Worm (Caenorhabditis elegans): ENCODE results near the gene tin-9.2.

The tin-9.2 gene

DNA sequence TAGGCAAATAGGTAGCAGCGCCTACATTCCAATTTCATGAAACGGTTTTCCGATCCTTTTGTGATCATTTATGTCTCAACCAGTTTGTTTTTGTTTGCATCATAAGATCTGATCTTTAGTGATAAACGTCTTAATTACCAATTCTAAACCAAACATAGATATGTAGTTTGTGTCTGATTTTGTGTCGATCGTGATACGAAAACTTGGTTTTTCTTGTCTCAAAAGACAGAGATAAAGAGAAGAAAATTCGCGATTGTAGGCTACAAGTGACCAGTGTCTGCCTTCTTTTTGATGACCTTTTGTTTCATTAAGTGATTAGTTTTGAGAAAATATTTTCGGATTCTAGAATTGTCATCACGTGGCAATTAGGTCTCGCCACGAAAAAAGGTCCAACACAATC is 18.6 kb upstream of the tin-9.2 start:
- TF ChIP-seq nhr-23 (tag; optimal IDR thresholded peaks at IDR 0.05) = no peak
- TF ChIP-seq nhr-21 (tag; optimal IDR thresholded peaks at IDR 0.05) = peak; percentile 55
- TF ChIP-seq nhr-11 (tag; optimal IDR thresholded peaks at IDR 0.05) = peak; percentile 35
- TF ChIP-seq nhr-129 (tag; optimal IDR thresholded peaks at IDR 0.05) = peak; percentile 98
- peak; percentile 36 for TF ChIP-seq sma-3 (GFP tag; optimal IDR thresholded peaks at IDR 0.05)
- TF ChIP-seq peb-1 (tag; optimal IDR thresholded peaks at IDR 0.05) = no peak
- no peak for TF ChIP-seq ceh-16 (tag; optimal IDR thresholded peaks at IDR 0.05)
- TF ChIP-seq nhr-25 (tag; optimal IDR thresholded peaks at IDR 0.05) = peak; percentile 66

- no peak for TF ChIP-seq lin-39 (tag; optimal IDR thresholded peaks at IDR 0.05)
- peak; percentile 19 for TF ChIP-seq nhr-129 (tag; optimal IDR thresholded peaks at IDR 0.05)
- TF ChIP-seq ztf-4 (tag; optimal IDR thresholded peaks at IDR 0.05) = no peak
- TF ChIP-seq crh-2 (tag; optimal IDR thresholded peaks at IDR 0.05) = no peak
- no peak for TF ChIP-seq fos-1 (tag; optimal IDR thresholded peaks at IDR 0.05)
- no peak for TF ChIP-seq ztf-1 (GFP tag; conservative IDR thresholded peaks at IDR 0.05)
Measured at ce11 chrIV:13080861-13081260, 17.9 kb upstream of the tin-9.2 start.

- peak; percentile 10 for TF ChIP-seq sem-4 (tag; optimal IDR thresholded peaks at IDR 0.05)
- TF ChIP-seq nhr-25 (tag; optimal IDR thresholded peaks at IDR 0.05) = peak; percentile 19
- TF ChIP-seq nhr-129 (tag; optimal IDR thresholded peaks at IDR 0.05) = peak; percentile 38
- no peak for TF ChIP-seq lin-13 (GFP tag; optimal IDR thresholded peaks at IDR 0.05)
Measured at ce11 chrIV:13082106-13082505, 16.7 kb upstream of the tin-9.2 start.

ce11 chrIV:13082836-13083763 is 15.7 kb upstream of the tin-9.2 start:
- no peak for TF ChIP-seq egl-27 (tag; optimal IDR thresholded peaks at IDR 0.05)
- TF ChIP-seq nhr-25 (tag; optimal IDR thresholded peaks at IDR 0.05) = peak; percentile 92
- TF ChIP-seq mbf-1 (tag; optimal IDR thresholded peaks at IDR 0.05) = no peak
- peak; percentile 77 for TF ChIP-seq ztf-4 (tag; optimal IDR thresholded peaks at IDR 0.05)
- peak; percentile 17 for TF ChIP-seq F13H6.1 (tag; optimal IDR thresholded peaks at IDR 0.05)
- TF ChIP-seq nhr-77 (tag; optimal IDR thresholded peaks at IDR 0.05) = no peak
- no peak for TF ChIP-seq alr-1 (tag; optimal IDR thresholded peaks at IDR 0.05)
- TF ChIP-seq sma-3 (GFP tag; optimal IDR thresholded peaks at IDR 0.05) = peak; percentile 66
- peak; percentile 22 for TF ChIP-seq ama-1 (optimal IDR thresholded peaks at IDR 0.05)
- peak; percentile 12 for TF ChIP-seq nhr-6 (tag; optimal IDR thresholded peaks at IDR 0.05)

- no peak for TF ChIP-seq elt-3 (tag; optimal IDR thresholded peaks at IDR 0.05)
Measured at ce11 chrIV:13085675-13086074, 13.1 kb upstream of the tin-9.2 start.

DNA sequence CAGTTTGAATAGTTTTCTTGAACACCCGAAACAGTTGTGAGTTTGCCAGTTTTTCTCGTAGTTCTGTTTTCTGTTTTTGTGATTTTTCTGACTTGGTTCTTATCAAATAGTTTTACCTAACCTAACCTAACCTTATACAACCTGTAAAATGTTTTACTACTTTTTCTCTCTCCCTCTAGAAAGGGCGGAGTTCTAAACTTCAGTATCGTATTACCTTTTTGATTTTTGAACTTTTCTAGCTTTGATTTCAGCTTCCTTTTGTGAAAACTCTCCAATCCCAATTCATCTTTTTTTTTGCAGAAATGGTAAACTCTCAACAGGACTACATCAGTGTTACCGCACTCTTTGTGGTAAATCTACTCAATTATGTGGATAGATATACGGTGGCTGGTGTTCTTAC is 12.1 kb upstream of the tin-9.2 start, which contains the start of gene spin-2:
spin-2 (plus strand) TSS at position 301 of the 400 bp plus-strand sequence.
- TF ChIP-seq nhr-21 (tag; optimal IDR thresholded peaks at IDR 0.05) (no peak), nhr-237 (tag; optimal IDR thresholded peaks at IDR 0.05) (no peak), snpc-4 (tag; optimal IDR thresholded peaks at IDR 0.05) (no peak), nhr-129 (tag; optimal IDR thresholded peaks at IDR 0.05) (no peak)

DNA sequence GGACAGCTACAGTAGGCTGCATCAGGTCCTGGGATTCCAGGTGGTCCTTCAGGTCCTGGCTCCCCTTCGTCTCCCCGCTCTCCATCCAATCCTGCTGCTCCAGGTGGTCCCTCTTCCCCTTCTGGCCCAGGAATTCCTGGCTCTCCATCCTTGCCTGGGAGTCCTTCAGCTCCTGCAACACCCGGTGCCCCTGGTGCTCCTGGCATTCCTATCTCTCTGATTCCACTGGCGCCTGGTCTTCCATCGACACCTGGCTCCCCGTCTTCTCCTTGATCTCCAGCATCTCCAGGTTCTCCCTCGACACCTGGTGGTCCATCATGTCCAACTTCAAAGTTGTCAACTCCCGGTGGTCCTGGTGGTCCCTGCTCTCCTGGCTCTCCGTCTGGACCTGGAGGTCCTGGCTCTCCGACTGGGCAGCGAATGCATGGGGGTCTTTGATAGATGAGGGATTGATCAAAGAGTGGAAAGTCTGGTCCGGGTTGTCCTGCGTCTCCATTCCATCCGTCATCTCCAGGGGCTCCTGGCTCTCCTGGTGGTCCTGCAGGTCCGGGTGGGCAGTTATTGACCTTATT is 9.0 kb upstream of the tin-9.2 start:
- TF ChIP-seq peb-1 (tag; optimal IDR thresholded peaks at IDR 0.05) (no peak), alr-1 (tag; optimal IDR thresholded peaks at IDR 0.05) (no peak), F13H6.1 (tag; optimal IDR thresholded peaks at IDR 0.05) (no peak), mbf-1 (tag; optimal IDR thresholded peaks at IDR 0.05) (no peak), unc-39 (tag; optimal IDR thresholded peaks at IDR 0.05) (no peak), ZK546.5 (tag; optimal IDR thresholded peaks at IDR 0.05) (no peak)

DNA sequence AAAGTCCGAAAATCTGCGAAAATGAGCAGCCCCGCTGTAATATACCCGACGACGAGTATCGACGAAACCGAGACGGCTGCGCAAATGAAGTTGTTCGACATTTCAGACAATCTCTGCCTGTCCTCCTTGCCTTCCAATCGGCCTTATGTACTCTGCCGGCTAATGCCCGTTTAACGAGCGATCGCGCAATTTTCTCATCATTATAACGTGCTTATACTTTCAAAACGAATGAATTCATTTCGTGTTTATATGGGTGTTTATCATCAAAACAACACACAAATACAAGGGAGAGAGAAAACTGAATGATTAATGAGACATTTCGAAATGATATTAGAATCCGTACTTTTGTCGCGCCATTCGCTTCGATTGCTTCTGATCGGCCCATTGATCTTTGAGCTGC is 7.8 kb upstream of the tin-9.2 start, which contains the start of gene col-132:
col-132 (minus strand) TSS at position 101 of the 400 bp plus-strand sequence.
- TF ChIP-seq nhr-12 (tag; optimal IDR thresholded peaks at IDR 0.05) = no peak
- no peak for TF ChIP-seq crh-2 (tag; optimal IDR thresholded peaks at IDR 0.05)
